Fruit fly (Drosophila melanogaster): Measurements from ENCODE around the gene nero.
A peak's percentile ranks its signal among the peaks of the same experiment; 100 is the strongest.

The nero gene

dm6 chr3R:31715713-31716024 is 31.7 kb downstream of the nero start:
- TF ChIP-seq Asciz (GFP tag; optimal IDR thresholded peaks at IDR 0.05) (peak; percentile 4), Blimp-1 (GFP tag; optimal IDR thresholded peaks at IDR 0.05) (peak; percentile 12), cwo (GFP tag; optimal IDR thresholded peaks at IDR 0.05) (peak; percentile 19), HHEX (GFP tag; optimal IDR thresholded peaks at IDR 0.05) (peak; percentile 10), CG3163 (GFP tag; optimal IDR thresholded peaks at IDR 0.05) (peak; percentile 76), CG3407 (GFP tag; optimal IDR thresholded peaks at IDR 0.05) (no peak), CG3281 (GFP tag; optimal IDR thresholded peaks at IDR 0.05) (peak; percentile 1), kni (GFP tag; optimal IDR thresholded peaks at IDR 0.05) (peak; percentile 2), CG1832 (GFP tag; optimal IDR thresholded peaks at IDR 0.05) (no peak), Pdp1 (GFP tag; optimal IDR thresholded peaks at IDR 0.05) (peak in 1 of 2 experiments; percentile 1), ci (GFP tag; IDR thresholded peaks at IDR 0.05) (0 out of 3 replicates have a peak, but pooled peaks have one; percentile 29), MTF-1 (GFP tag; optimal IDR thresholded peaks at IDR 0.05; ENCODE audit: borderline replicate concordance) (peak; percentile 3), sug (tag; optimal IDR thresholded peaks at IDR 0.05) (peak; percentile 33), Hey (tag; optimal IDR thresholded peaks at IDR 0.05) (no peak), Side (GFP tag; optimal IDR thresholded peaks at IDR 0.05) (no peak), Trl (optimal IDR thresholded peaks at IDR 0.05) (peak in 1 of 2 experiments; percentile 74), Trl (GFP tag; optimal IDR thresholded peaks at IDR 0.05) (no peak), CG2199 (GFP tag; IDR thresholded peaks at IDR 0.05) (peak; percentile 49; the same call in 1 of the 3 replicates), CG10147 (GFP tag; optimal IDR thresholded peaks at IDR 0.05) (no peak), Med (GFP tag) (peak; percentile 48), crol (GFP tag; IDR thresholded peaks at IDR 0.05) (peak; percentile 46; the same call in 1 of the 2 replicates), CG7372 (GFP tag; IDR thresholded peaks at IDR 0.05) (0 out of 2 replicates have a peak, but pooled peaks have one; percentile 14), fu2 (GFP tag; optimal IDR thresholded peaks at IDR 0.05) (no peak), CG11504 (tag; optimal IDR thresholded peaks at IDR 0.05) (peak; percentile 60)

dm6 chr3R:31714876-31715712 is 32.3 kb downstream of the nero start:
- TF ChIP-seq br (optimal IDR thresholded peaks at IDR 0.05) (no peak), mirr (GFP tag; optimal IDR thresholded peaks at IDR 0.05) (peak; percentile 31), twi (tag; optimal IDR thresholded peaks at IDR 0.05) (no peak), Drgx (GFP tag; IDR thresholded peaks at IDR 0.05) (0 out of 2 replicates have a peak, but pooled peaks have one; percentile 12), kni (GFP tag; optimal IDR thresholded peaks at IDR 0.05) (peak; percentile 59), Eip74EF (GFP tag; optimal IDR thresholded peaks at IDR 0.05) (peak in 1 of 2 experiments; percentile 20), CG4404 (GFP tag; IDR thresholded peaks at IDR 0.05) (0 out of 2 replicates have a peak, but pooled peaks have one; percentile 10), sd (tag; optimal IDR thresholded peaks at IDR 0.05) (peak; percentile 7), vvl (GFP tag; IDR thresholded peaks at IDR 0.05) (0 out of 2 replicates have a peak, but pooled peaks have one; percentile 18), grn (GFP tag; optimal IDR thresholded peaks at IDR 0.05) (peak; percentile 34), Med (GFP tag) (peak; percentile 22), crol (GFP tag; IDR thresholded peaks at IDR 0.05) (0 out of 2 replicates have a peak, but pooled peaks have one; percentile 20), Pdp1 (GFP tag; optimal IDR thresholded peaks at IDR 0.05) (peak in 1 of 2 experiments; percentile 53), sens (GFP tag) (peak; percentile 63), ken (GFP tag; IDR thresholded peaks at IDR 0.05) (0 out of 3 replicates have a peak, but pooled peaks have one; percentile 18), sqz (GFP tag; optimal IDR thresholded peaks at IDR 0.05) (no peak), hb (GFP tag; IDR thresholded peaks at IDR 0.05; ENCODE audit: partially characterized antibody) (no peak), Trl (optimal IDR thresholded peaks at IDR 0.05) (peak; percentile 44 to 84), Trl (GFP tag; optimal IDR thresholded peaks at IDR 0.05) (no peak), cg (GFP tag; optimal IDR thresholded peaks at IDR 0.05) (peak; percentile 64), CG3838 (GFP tag; optimal IDR thresholded peaks at IDR 0.05) (no peak), nom (GFP tag; optimal IDR thresholded peaks at IDR 0.05) (peak; percentile 29), CG6272 (GFP tag; IDR thresholded peaks at IDR 0.05) (no peak), sisA (GFP tag; IDR thresholded peaks at IDR 0.05) (no peak), Deaf1 (tag; optimal IDR thresholded peaks at IDR 0.05) (peak; percentile 35), chinmo (GFP tag; IDR thresholded peaks at IDR 0.05; ENCODE audit: partially characterized antibody) (0 out of 4 replicates have a peak, but pooled peaks have one; percentile 54)
